Fruit fly (Drosophila melanogaster): ENCODE data around the gene CG31287.

The CG31287 gene

DNA sequence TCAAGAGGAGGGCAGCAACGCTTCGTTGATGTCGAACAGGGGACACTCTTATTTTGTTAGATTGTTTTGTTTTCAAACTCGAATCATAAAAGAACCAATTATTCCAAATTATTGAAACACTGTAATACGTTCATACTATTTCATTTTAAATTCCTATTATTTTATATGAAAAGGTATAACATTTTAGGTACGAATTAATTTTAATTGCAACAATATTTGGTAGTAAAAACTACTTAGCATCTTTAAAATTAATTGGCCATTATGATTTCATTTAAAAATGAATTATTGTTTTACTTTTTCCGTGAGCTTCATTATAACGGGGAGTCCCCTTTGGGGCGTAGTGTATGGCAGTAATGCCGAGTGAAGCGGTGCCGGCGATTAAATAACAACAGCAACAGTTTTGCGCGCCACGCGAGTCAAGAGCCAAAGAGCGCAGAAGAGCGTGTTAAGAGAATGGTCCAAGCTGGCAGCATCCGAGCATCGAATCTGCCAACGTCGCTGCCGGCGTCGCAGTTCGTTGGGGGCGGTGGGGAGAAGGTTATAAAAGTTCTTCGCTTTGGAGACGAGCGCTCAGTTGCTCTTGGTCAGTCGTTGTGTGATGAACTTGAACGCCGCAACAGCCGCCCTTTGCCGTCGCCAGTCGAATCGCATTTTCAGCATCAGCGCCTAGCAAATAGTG lies 45.5 kb upstream of the CG31287 start (continued):
- TF ChIP-seq eg (GFP tag; IDR thresholded peaks at IDR 0.05) (peak; percentile 61; the same call in 2 of the 3 replicates), topi (GFP tag; optimal IDR thresholded peaks at IDR 0.05) (peak; percentile 78), CG3032 (tag; optimal IDR thresholded peaks at IDR 0.05) (peak; percentile 58), CG8119 (GFP tag; IDR thresholded peaks at IDR 0.05) (peak; percentile 72; the same call in 2 of the 3 replicates), achi (GFP tag; optimal IDR thresholded peaks at IDR 0.05) (peak; percentile 57), CG9139 (GFP tag; optimal IDR thresholded peaks at IDR 0.05) (no peak), CG15336 (GFP tag; IDR thresholded peaks at IDR 0.05) (peak; percentile 79; the same call in 1 of the 2 replicates), CG6163 (GFP tag; IDR thresholded peaks at IDR 0.05) (peak; percentile 45; the same call in 1 of the 3 replicates), Ets96B (tag; optimal IDR thresholded peaks at IDR 0.05) (peak; percentile 55), fd85E (GFP tag; optimal IDR thresholded peaks at IDR 0.05) (peak; percentile 9), Gug (GFP tag; IDR thresholded peaks at IDR 0.05) (no peak), Eip75B (GFP tag; optimal IDR thresholded peaks at IDR 0.05) (peak; percentile 70), vri (GFP tag; optimal IDR thresholded peaks at IDR 0.05) (peak; percentile 94), ss (GFP tag; optimal IDR thresholded peaks at IDR 0.05) (peak; percentile 47 to 53), CG7368 (GFP tag; optimal IDR thresholded peaks at IDR 0.05) (peak; percentile 3), CG32006 (GFP tag; optimal IDR thresholded peaks at IDR 0.05) (peak; percentile 77), esn (GFP tag; optimal IDR thresholded peaks at IDR 0.05) (peak; percentile 81), spab (GFP tag; optimal IDR thresholded peaks at IDR 0.05) (peak; percentile 38), cyc (GFP tag; optimal IDR thresholded peaks at IDR 0.05) (peak; percentile 46), fd59A (GFP tag; optimal IDR thresholded peaks at IDR 0.05) (peak; percentile 57), CG4318 (GFP tag; optimal IDR thresholded peaks at IDR 0.05) (peak; percentile 31), Smox (GFP tag; optimal IDR thresholded peaks at IDR 0.05) (peak; percentile 72)

DNA sequence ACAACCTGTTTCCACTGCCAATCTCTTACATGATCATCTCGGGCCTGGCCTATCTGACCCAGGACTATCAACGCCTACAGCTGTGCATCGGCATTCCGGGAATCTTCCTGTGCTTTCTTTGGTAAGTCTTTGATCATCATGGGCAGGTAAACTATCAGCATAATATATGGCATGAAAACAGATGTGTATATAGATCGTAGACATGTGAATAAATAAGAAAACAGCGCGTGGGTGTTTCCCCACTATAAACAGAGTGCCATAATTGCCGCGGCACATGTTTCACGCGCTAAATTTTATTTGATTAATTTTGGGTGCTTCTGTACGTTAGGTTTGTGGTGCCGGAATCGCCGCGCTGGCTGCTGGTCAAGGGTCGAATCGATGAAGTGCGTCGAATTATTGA lies 35.1 kb upstream of the CG31287 start:
- TF ChIP-seq net (GFP tag; optimal IDR thresholded peaks at IDR 0.05) (no peak), Blimp-1 (GFP tag; optimal IDR thresholded peaks at IDR 0.05) (no peak), Sox14 (GFP tag; optimal IDR thresholded peaks at IDR 0.05) (no peak), Gug (GFP tag; IDR thresholded peaks at IDR 0.05) (no peak)

DNA sequence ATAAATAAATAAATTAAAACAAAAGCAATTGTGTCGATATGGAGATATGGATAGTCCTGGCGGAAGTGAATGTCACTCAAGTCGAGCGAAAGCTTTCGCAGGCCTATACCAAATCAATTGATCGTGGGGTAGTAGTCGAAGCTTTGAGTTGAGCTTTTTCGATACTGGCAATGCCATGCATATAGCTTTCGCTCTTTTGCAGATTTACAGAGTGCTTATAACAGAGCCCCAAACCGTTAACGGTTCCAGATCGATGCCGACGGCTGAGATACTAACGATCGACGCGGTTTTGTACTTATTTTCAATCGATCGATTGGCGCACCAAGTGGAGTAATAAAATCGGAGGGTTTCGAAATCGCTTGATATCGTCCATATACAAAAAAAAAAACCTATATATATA lies 31.4 kb upstream of the CG31287 start, which contains the start of gene CG8925:
Gene CG8925 (plus strand): TSS at position 245 of the 400 bp plus-strand sequence.
- TF ChIP-seq CG6808 (GFP tag; optimal IDR thresholded peaks at IDR 0.05) (no peak), Blimp-1 (GFP tag; optimal IDR thresholded peaks at IDR 0.05) (no peak), vri (GFP tag; optimal IDR thresholded peaks at IDR 0.05) (peak; percentile 34), fkh (GFP tag; optimal IDR thresholded peaks at IDR 0.05) (no peak)

- TF ChIP-seq CG8632 (GFP tag; optimal IDR thresholded peaks at IDR 0.05) (no peak), fd85E (GFP tag; optimal IDR thresholded peaks at IDR 0.05) (no peak), Eip78C (GFP tag) (no peak), Hr4 (GFP tag; optimal IDR thresholded peaks at IDR 0.05) (no peak), CG11294 (GFP tag; IDR thresholded peaks at IDR 0.05) (no peak), CG4318 (GFP tag; optimal IDR thresholded peaks at IDR 0.05) (no peak), fkh (GFP tag; optimal IDR thresholded peaks at IDR 0.05) (no peak), Ets21C (GFP tag; optimal IDR thresholded peaks at IDR 0.05) (no peak), CG15336 (GFP tag; IDR thresholded peaks at IDR 0.05) (no peak), OdsH (GFP tag; optimal IDR thresholded peaks at IDR 0.05) (no peak), CG3919 (GFP tag; optimal IDR thresholded peaks at IDR 0.05) (no peak), cyc (GFP tag; optimal IDR thresholded peaks at IDR 0.05) (no peak), Gug (GFP tag; IDR thresholded peaks at IDR 0.05) (no peak), Ets96B (tag; optimal IDR thresholded peaks at IDR 0.05) (no peak), Lpt (GFP tag; optimal IDR thresholded peaks at IDR 0.05) (no peak), esn (GFP tag; optimal IDR thresholded peaks at IDR 0.05) (no peak), vri (GFP tag; optimal IDR thresholded peaks at IDR 0.05) (no peak), CG10631 (GFP tag; optimal IDR thresholded peaks at IDR 0.05) (no peak)
Observed at dm6 chr3R:16173500-16173899, 29.7 kb upstream of the CG31287 start.

Data from whole organism, prepupa.